Worm (Caenorhabditis elegans): ENCODE measurements around the gene K03B4.9.

K03B4.9 gene

ce11 chrV:4672487-4672886 is at the start of gene K03B4.9:
K03B4.9 (minus strand) TSS chrV:4672587.
- no peak for TF ChIP-seq eor-1 (tag; optimal IDR thresholded peaks at IDR 0.05)
- TF ChIP-seq ceh-82 (tag; optimal IDR thresholded peaks at IDR 0.05): no peak
- no peak for TF ChIP-seq nhr-28 (tag; optimal IDR thresholded peaks at IDR 0.05)
- no peak for TF ChIP-seq elt-1 (tag; optimal IDR thresholded peaks at IDR 0.05)
- TF ChIP-seq nhr-43 (tag; optimal IDR thresholded peaks at IDR 0.05; ENCODE audit: poor library complexity, severe bottlenecking): no peak
- TF ChIP-seq ceh-16 (tag; optimal IDR thresholded peaks at IDR 0.05): no peak
- TF ChIP-seq elt-3 (tag; optimal IDR thresholded peaks at IDR 0.05): no peak
- TF ChIP-seq aly-2 (tag; optimal IDR thresholded peaks at IDR 0.05): no peak

- TF ChIP-seq unc-62 (GFP tag; optimal IDR thresholded peaks at IDR 0.05) (no peak), nfya-1 (tag; optimal IDR thresholded peaks at IDR 0.05; ENCODE audit: insufficient read depth) (no peak), jun-1 (tag; optimal IDR thresholded peaks at IDR 0.05) (no peak), ceh-82 (tag; optimal IDR thresholded peaks at IDR 0.05) (no peak), nhr-67 (tag; optimal IDR thresholded peaks at IDR 0.05) (no peak), fkh-2 (tag; optimal IDR thresholded peaks at IDR 0.05) (no peak), ZK546.5 (tag; optimal IDR thresholded peaks at IDR 0.05) (no peak), mml-1 (tag; optimal IDR thresholded peaks at IDR 0.05) (no peak), pha-4 (tag; optimal IDR thresholded peaks at IDR 0.05) (peak; percentile 16), nhr-76 (tag; optimal IDR thresholded peaks at IDR 0.05) (no peak), nhr-237 (tag; optimal IDR thresholded peaks at IDR 0.05) (no peak), egl-27 (tag; optimal IDR thresholded peaks at IDR 0.05) (no peak), ceh-9 (tag; optimal IDR thresholded peaks at IDR 0.05) (no peak), ceh-16 (tag; optimal IDR thresholded peaks at IDR 0.05) (no peak), hmg-11 (tag; optimal IDR thresholded peaks at IDR 0.05) (no peak), elt-2 (tag; optimal IDR thresholded peaks at IDR 0.05) (peak; percentile 83), pqm-1 (tag; optimal IDR thresholded peaks at IDR 0.05) (peak; percentile 86), nhr-23 (tag; optimal IDR thresholded peaks at IDR 0.05) (no peak), nhr-11 (tag; optimal IDR thresholded peaks at IDR 0.05) (no peak), ztf-4 (tag; optimal IDR thresholded peaks at IDR 0.05) (no peak), skn-1 (tag; optimal IDR thresholded peaks at IDR 0.05) (no peak), nhr-25 (tag; optimal IDR thresholded peaks at IDR 0.05) (no peak)
Measured at ce11 chrV:4720884-4721464, 48.6 kb upstream of the K03B4.9 start.

ce11 chrV:4719965-4720364 is 47.6 kb upstream of the K03B4.9 start, which contains the start of gene prx-6:
prx-6 (minus strand) TSS chrV:4720093.
- no peak for TF ChIP-seq unc-39 (tag; optimal IDR thresholded peaks at IDR 0.05)
- TF ChIP-seq pqm-1 (tag; optimal IDR thresholded peaks at IDR 0.05): peak; percentile 50
- no peak for TF ChIP-seq ceh-16 (tag; optimal IDR thresholded peaks at IDR 0.05)
- TF ChIP-seq ZK546.5 (tag; optimal IDR thresholded peaks at IDR 0.05): no peak
- no peak for TF ChIP-seq ceh-28 (tag; optimal IDR thresholded peaks at IDR 0.05)
- TF ChIP-seq hmg-11 (tag; optimal IDR thresholded peaks at IDR 0.05): no peak
- TF ChIP-seq mdl-1 (tag; optimal IDR thresholded peaks at IDR 0.05): no peak
- TF ChIP-seq ama-1 (optimal IDR thresholded peaks at IDR 0.05): no peak
- TF ChIP-seq ceh-82 (tag; optimal IDR thresholded peaks at IDR 0.05): no peak
- TF ChIP-seq nhr-77 (tag; optimal IDR thresholded peaks at IDR 0.05): no peak
- no peak for TF ChIP-seq daf-12 (tag; optimal IDR thresholded peaks at IDR 0.05)
- TF ChIP-seq egl-5 (tag; optimal IDR thresholded peaks at IDR 0.05): no peak
- no peak for TF ChIP-seq nhr-67 (tag; optimal IDR thresholded peaks at IDR 0.05)
- no peak for TF ChIP-seq nhr-76 (tag; optimal IDR thresholded peaks at IDR 0.05)
- TF ChIP-seq elt-2 (tag; optimal IDR thresholded peaks at IDR 0.05): peak; percentile 78
- TF ChIP-seq nhr-23 (tag; optimal IDR thresholded peaks at IDR 0.05): no peak

ce11 chrV:4710464-4710863 is 38.1 kb upstream of the K03B4.9 start, which contains the start of gene oac-24:
oac-24 (plus strand) TSS chrV:4710764.
- no peak for TF ChIP-seq nhr-77 (tag; optimal IDR thresholded peaks at IDR 0.05)
- no peak for TF ChIP-seq nhr-67 (tag; optimal IDR thresholded peaks at IDR 0.05)
- no peak for TF ChIP-seq nhr-23 (tag; optimal IDR thresholded peaks at IDR 0.05)

- TF ChIP-seq ceh-9 (tag; optimal IDR thresholded peaks at IDR 0.05): no peak
- TF ChIP-seq nfya-1 (tag; optimal IDR thresholded peaks at IDR 0.05; ENCODE audit: insufficient read depth): no peak
Measured at ce11 chrV:4707646-4708045, 35.3 kb upstream of the K03B4.9 start.
